Worm (Caenorhabditis elegans): ENCODE data around the gene apm-3.

Gene apm-3

ce11 chrX:982598-982997 is 27.8 kb downstream of the apm-3 start:
- TF ChIP-seq aly-2 (tag; optimal IDR thresholded peaks at IDR 0.05) (no peak), fos-1 (tag; optimal IDR thresholded peaks at IDR 0.05) (no peak), ztf-4 (tag; optimal IDR thresholded peaks at IDR 0.05) (no peak), mab-5 (tag; optimal IDR thresholded peaks at IDR 0.05) (no peak), zag-1 (tag; optimal IDR thresholded peaks at IDR 0.05) (no peak), snpc-4 (tag; optimal IDR thresholded peaks at IDR 0.05) (no peak), ztf-11 (tag; optimal IDR thresholded peaks at IDR 0.05) (no peak), mbf-1 (tag; optimal IDR thresholded peaks at IDR 0.05) (no peak), nhr-25 (tag; optimal IDR thresholded peaks at IDR 0.05) (no peak), gmeb-1 (tag; optimal IDR thresholded peaks at IDR 0.05) (no peak), nhr-11 (tag; optimal IDR thresholded peaks at IDR 0.05) (no peak), dmd-4 (tag; optimal IDR thresholded peaks at IDR 0.05) (no peak), elt-3 (tag; optimal IDR thresholded peaks at IDR 0.05) (no peak), nhr-10 (tag; optimal IDR thresholded peaks at IDR 0.05) (no peak), R02D3.7 (tag; optimal IDR thresholded peaks at IDR 0.05) (no peak), ZK546.5 (tag; optimal IDR thresholded peaks at IDR 0.05) (no peak), nhr-237 (tag; optimal IDR thresholded peaks at IDR 0.05) (no peak), lin-13 (GFP tag; optimal IDR thresholded peaks at IDR 0.05) (no peak), unc-55 (GFP tag; optimal IDR thresholded peaks at IDR 0.05) (no peak), ama-1 (optimal IDR thresholded peaks at IDR 0.05) (no peak)

ce11 chrX:986463-986862 is 31.7 kb downstream of the apm-3 start:
- TF ChIP-seq R02D3.7 (tag; optimal IDR thresholded peaks at IDR 0.05): no peak
- peak; percentile 84 for TF ChIP-seq snpc-4 (tag; optimal IDR thresholded peaks at IDR 0.05)

DNA sequence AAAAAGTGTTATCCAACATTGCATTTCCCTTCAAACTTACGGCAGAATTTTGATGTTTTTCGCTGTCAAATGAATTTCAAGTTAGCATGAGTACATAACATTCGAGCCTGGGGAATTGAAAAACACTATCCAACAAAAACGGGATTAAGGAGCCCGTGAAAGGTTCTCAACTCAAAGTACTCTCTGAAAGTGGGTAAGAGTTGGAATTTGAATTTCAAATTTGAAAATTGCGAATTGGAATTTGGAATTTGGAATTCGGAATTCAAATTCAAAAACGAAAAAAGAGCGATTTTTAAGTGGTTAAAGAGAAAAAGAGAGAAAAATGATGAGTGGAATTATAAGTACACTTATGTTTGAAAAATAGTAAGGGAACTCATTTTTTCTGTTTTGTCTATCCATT is 36.5 kb downstream of the apm-3 start, which contains the start of the genes C09E10.3 and dgk-1:
Gene C09E10.3 (minus strand): TSS at position 101 of the 400 bp plus-strand sequence.
Gene dgk-1 (minus strand): TSS at position 183 of the 400 bp plus-strand sequence.
- no peak for TF ChIP-seq mbf-1 (tag; optimal IDR thresholded peaks at IDR 0.05)
- TF ChIP-seq ztf-1 (GFP tag; conservative IDR thresholded peaks at IDR 0.05): no peak

- TF ChIP-seq unc-39 (tag; optimal IDR thresholded peaks at IDR 0.05): peak; percentile 48
- peak; percentile 12 for TF ChIP-seq lin-39 (tag; optimal IDR thresholded peaks at IDR 0.05)
- TF ChIP-seq snpc-4 (tag; optimal IDR thresholded peaks at IDR 0.05): no peak
- TF ChIP-seq ztf-11 (tag; optimal IDR thresholded peaks at IDR 0.05): peak; percentile 46
- TF ChIP-seq nhr-21 (tag; optimal IDR thresholded peaks at IDR 0.05): no peak
- peak in 1 of 2 experiments; percentile 51 for TF ChIP-seq mdl-1 (tag; optimal IDR thresholded peaks at IDR 0.05)
- peak; percentile 51 for TF ChIP-seq crh-2 (tag; optimal IDR thresholded peaks at IDR 0.05)
- TF ChIP-seq egl-27 (tag; optimal IDR thresholded peaks at IDR 0.05): no peak
- TF ChIP-seq zag-1 (tag; optimal IDR thresholded peaks at IDR 0.05): peak; percentile 88
- TF ChIP-seq ztf-4 (tag; optimal IDR thresholded peaks at IDR 0.05): peak; percentile 31
- no peak for TF ChIP-seq nhr-237 (tag; optimal IDR thresholded peaks at IDR 0.05)
- TF ChIP-seq R02D3.7 (tag; optimal IDR thresholded peaks at IDR 0.05): no peak
- TF ChIP-seq sma-9 (GFP tag; optimal IDR thresholded peaks at IDR 0.05): peak; percentile 75
- no peak for TF ChIP-seq sma-9 (tag; optimal IDR thresholded peaks at IDR 0.05)
- no peak for TF ChIP-seq nhr-12 (tag; optimal IDR thresholded peaks at IDR 0.05)
- no peak for TF ChIP-seq nhr-6 (tag; optimal IDR thresholded peaks at IDR 0.05)
- TF ChIP-seq skn-1 (tag; optimal IDR thresholded peaks at IDR 0.05): no peak
- peak; percentile 47 for TF ChIP-seq lin-11 (tag; optimal IDR thresholded peaks at IDR 0.05)
- no peak for TF ChIP-seq nhr-77 (tag; optimal IDR thresholded peaks at IDR 0.05)
- no peak for TF ChIP-seq nhr-23 (tag; optimal IDR thresholded peaks at IDR 0.05)
- TF ChIP-seq C34F6.9 (tag; optimal IDR thresholded peaks at IDR 0.05): peak; percentile 33
- TF ChIP-seq aly-2 (tag; optimal IDR thresholded peaks at IDR 0.05): no peak
- peak; percentile 5 for TF ChIP-seq lin-13 (GFP tag; optimal IDR thresholded peaks at IDR 0.05)
- no peak for TF ChIP-seq nhr-10 (tag; optimal IDR thresholded peaks at IDR 0.05)
- TF ChIP-seq alr-1 (tag; optimal IDR thresholded peaks at IDR 0.05): no peak
- no peak for TF ChIP-seq ama-1 (optimal IDR thresholded peaks at IDR 0.05)
- no peak for TF ChIP-seq Y55F3AM.14 (GFP tag; optimal IDR thresholded peaks at IDR 0.05)
- TF ChIP-seq mbf-1 (tag; optimal IDR thresholded peaks at IDR 0.05): no peak
- no peak for TF ChIP-seq nhr-11 (tag; optimal IDR thresholded peaks at IDR 0.05)
- TF ChIP-seq unc-62 (GFP tag; optimal IDR thresholded peaks at IDR 0.05): no peak
- TF ChIP-seq ceh-16 (tag; optimal IDR thresholded peaks at IDR 0.05): peak; percentile 10
- no peak for TF ChIP-seq nhr-25 (tag; optimal IDR thresholded peaks at IDR 0.05)
- TF ChIP-seq unc-55 (GFP tag; optimal IDR thresholded peaks at IDR 0.05): peak; percentile 66
- TF ChIP-seq dmd-4 (tag; optimal IDR thresholded peaks at IDR 0.05): no peak
- no peak for TF ChIP-seq gmeb-1 (tag; optimal IDR thresholded peaks at IDR 0.05)
- no peak for TF ChIP-seq sma-3 (GFP tag; optimal IDR thresholded peaks at IDR 0.05)
- TF ChIP-seq ceh-82 (tag; optimal IDR thresholded peaks at IDR 0.05): no peak
- peak; percentile 80 for TF ChIP-seq mab-5 (tag; optimal IDR thresholded peaks at IDR 0.05)
- TF ChIP-seq sem-4 (tag; optimal IDR thresholded peaks at IDR 0.05): peak; percentile 51
- peak in 1 of 2 experiments; percentile 55 for TF ChIP-seq lsy-2 (tag; optimal IDR thresholded peaks at IDR 0.05)
- TF ChIP-seq ZK546.5 (tag; optimal IDR thresholded peaks at IDR 0.05): no peak
- peak; percentile 86 for TF ChIP-seq F13H6.1 (tag; optimal IDR thresholded peaks at IDR 0.05)
These were observed 38.1 kb downstream of the apm-3 start for ce11 chrX:992650-993403.
